Worm (Caenorhabditis elegans): ENCODE results near the gene cpg-7.

Gene cpg-7

ce11 chrII:14059767-14060166 lies 49.3 kb downstream of the cpg-7 start, which contains the start of gene rpb-11 (continued):
- TF ChIP-seq ztf-7 (tag; optimal IDR thresholded peaks at IDR 0.05): peak; percentile 85
- TF ChIP-seq T20F7.1 (GFP tag; optimal IDR thresholded peaks at IDR 0.05): no peak
- TF ChIP-seq hif-1 (tag; optimal IDR thresholded peaks at IDR 0.05): peak; percentile 44 to 68
- TF ChIP-seq nhr-111 (GFP tag; optimal IDR thresholded peaks at IDR 0.05): no peak
- peak; percentile 79 for TF ChIP-seq lin-13 (GFP tag; optimal IDR thresholded peaks at IDR 0.05)
- peak; percentile 83 for TF ChIP-seq F10B5.3 (tag; optimal IDR thresholded peaks at IDR 0.05)
- peak in 1 of 2 experiments; percentile 4 for TF ChIP-seq unc-62 (GFP tag; optimal IDR thresholded peaks at IDR 0.05 in 1 of 2)
- no peak for TF ChIP-seq unc-62 (tag; optimal IDR thresholded peaks at IDR 0.05)
- peak; percentile 7 for TF ChIP-seq ces-1 (GFP tag; optimal IDR thresholded peaks at IDR 0.05)
- TF ChIP-seq ama-1 (optimal IDR thresholded peaks at IDR 0.05): peak; percentile 29
- TF ChIP-seq daf-16 (GFP tag; optimal IDR thresholded peaks at IDR 0.05): peak in 1 of 2 experiments; percentile 77
- TF ChIP-seq daf-16 (tag; optimal IDR thresholded peaks at IDR 0.05): peak; percentile 62
- TF ChIP-seq spr-1 (tag; optimal IDR thresholded peaks at IDR 0.05): peak; percentile 93
- peak; percentile 48 for TF ChIP-seq ceh-32 (tag; optimal IDR thresholded peaks at IDR 0.05; ENCODE audit: poor library complexity)
- no peak for TF ChIP-seq nhr-10 (tag; optimal IDR thresholded peaks at IDR 0.05)
- TF ChIP-seq snpc-4 (tag; optimal IDR thresholded peaks at IDR 0.05): no peak
- TF ChIP-seq ztf-11 (tag; optimal IDR thresholded peaks at IDR 0.05): no peak
- TF ChIP-seq egl-27 (tag; optimal IDR thresholded peaks at IDR 0.05): no peak
- TF ChIP-seq F26F4.8 (GFP tag; conservative IDR thresholded peaks at IDR 0.05): no peak
- peak; percentile 47 for TF ChIP-seq F49E8.2 (tag; optimal IDR thresholded peaks at IDR 0.05; ENCODE audit: borderline replicate concordance)
- TF ChIP-seq madf-9 (GFP tag; conservative IDR thresholded peaks at IDR 0.05): peak; percentile 70
- TF ChIP-seq mdl-1 (tag; optimal IDR thresholded peaks at IDR 0.05): peak in 1 of 2 experiments; percentile 24
- peak; percentile 47 for TF ChIP-seq mxl-3 (GFP tag; optimal IDR thresholded peaks at IDR 0.05)
- TF ChIP-seq rbr-2 (tag; optimal IDR thresholded peaks at IDR 0.05): peak; percentile 91
- TF ChIP-seq saeg-2 (GFP tag; IDR thresholded peaks at IDR 0.05): peak; percentile 71
- peak; percentile 90 for TF ChIP-seq hmg-1.1 (GFP tag; IDR thresholded peaks at IDR 0.05)
- TF ChIP-seq nhr-237 (tag; optimal IDR thresholded peaks at IDR 0.05): no peak
- TF ChIP-seq ceh-44 (GFP tag; IDR thresholded peaks at IDR 0.05): no peak
- TF ChIP-seq arid-1 (GFP tag; conservative IDR thresholded peaks at IDR 0.05): peak; percentile 72
- TF ChIP-seq zfp-2 (tag; optimal IDR thresholded peaks at IDR 0.05): peak; percentile 31
- peak; percentile 76 for TF ChIP-seq nhr-48 (tag; optimal IDR thresholded peaks at IDR 0.05)
- 0 out of 2 replicates have a peak, but pooled peaks have one; percentile 32 for TF ChIP-seq mdt-29 (GFP tag; IDR thresholded peaks at IDR 0.05)
- TF ChIP-seq nhr-6 (tag; optimal IDR thresholded peaks at IDR 0.05): peak; percentile 87
- peak; percentile 83; the same call in 1 of the 2 replicates for TF ChIP-seq ceh-20 (GFP tag; IDR thresholded peaks at IDR 0.05)
- TF ChIP-seq nhr-76 (tag; optimal IDR thresholded peaks at IDR 0.05): no peak
- TF ChIP-seq nhr-102 (tag; optimal IDR thresholded peaks at IDR 0.05): peak; percentile 95
- no peak for TF ChIP-seq attf-4 (tag; optimal IDR thresholded peaks at IDR 0.05)
- TF ChIP-seq sdz-12 (GFP tag; optimal IDR thresholded peaks at IDR 0.05): no peak
- TF ChIP-seq unc-130 (GFP tag; optimal IDR thresholded peaks at IDR 0.05): peak; percentile 73
- peak; percentile 45 to 96 for TF ChIP-seq lsy-2 (tag; optimal IDR thresholded peaks at IDR 0.05)
- no peak for TF ChIP-seq ceh-62 (tag; optimal IDR thresholded peaks at IDR 0.05)
- TF ChIP-seq ZK337.2 (GFP tag; IDR thresholded peaks at IDR 0.05): 0 out of 2 replicates have a peak, but pooled peaks have one; percentile 7
- peak; percentile 76 for TF ChIP-seq nhr-28 (tag; optimal IDR thresholded peaks at IDR 0.05)
- no peak for TF ChIP-seq D1046.2 (GFP tag; IDR thresholded peaks at IDR 0.05)
- TF ChIP-seq madf-5 (GFP tag; IDR thresholded peaks at IDR 0.05): 0 out of 4 replicates have a peak, but pooled peaks of 1 of the 2 experiments have one; percentile 53
- peak; percentile 73 for TF ChIP-seq tra-1 (GFP tag; IDR thresholded peaks at IDR 0.05)
- no peak for TF ChIP-seq daf-8 (GFP tag; IDR thresholded peaks at IDR 0.05)
- no peak for TF ChIP-seq gei-8 (GFP tag; optimal IDR thresholded peaks at IDR 0.05)
- peak; percentile 99 for TF ChIP-seq nhr-77 (tag; optimal IDR thresholded peaks at IDR 0.05)
- TF ChIP-seq nhr-41 (GFP tag; IDR thresholded peaks at IDR 0.05): no peak
- peak; percentile 48 for TF ChIP-seq jun-1 (tag; optimal IDR thresholded peaks at IDR 0.05)
- peak; percentile 85 for TF ChIP-seq zfp-3 (GFP tag; conservative IDR thresholded peaks at IDR 0.05)

All from whole organism, L4 larva.